Worm (Caenorhabditis elegans): Measurements from ENCODE around the gene math-14.
"Not testable (repeated sequence)": the region's sequence is repeated elsewhere in the genome, so short reads cannot be mapped to it uniquely, and the experiment has no call there.

Gene math-14

DNA sequence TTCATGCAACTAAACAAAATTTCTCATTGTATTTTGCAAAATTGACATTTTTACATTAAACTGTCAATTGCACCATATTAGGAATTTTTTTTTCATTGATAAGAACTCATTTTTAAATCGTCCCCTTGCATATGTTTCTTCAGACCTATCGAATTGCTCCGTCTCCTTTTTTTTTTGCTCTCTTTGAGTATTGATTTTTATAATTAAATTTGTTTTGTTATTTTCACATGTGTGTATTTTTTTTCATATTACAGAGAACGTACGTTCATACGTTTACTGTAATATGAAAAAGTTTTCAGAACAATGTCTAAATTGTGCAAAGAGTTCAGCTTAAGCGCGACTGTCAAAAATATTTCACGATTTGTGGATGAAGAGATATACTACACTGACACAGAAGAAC lies at the start of gene math-14:
Gene math-14 (plus strand): TSS at position 301 of the 400 bp plus-strand sequence.
- TF ChIP-seq unc-62 (GFP tag; optimal IDR thresholded peaks at IDR 0.05): no peak

DNA sequence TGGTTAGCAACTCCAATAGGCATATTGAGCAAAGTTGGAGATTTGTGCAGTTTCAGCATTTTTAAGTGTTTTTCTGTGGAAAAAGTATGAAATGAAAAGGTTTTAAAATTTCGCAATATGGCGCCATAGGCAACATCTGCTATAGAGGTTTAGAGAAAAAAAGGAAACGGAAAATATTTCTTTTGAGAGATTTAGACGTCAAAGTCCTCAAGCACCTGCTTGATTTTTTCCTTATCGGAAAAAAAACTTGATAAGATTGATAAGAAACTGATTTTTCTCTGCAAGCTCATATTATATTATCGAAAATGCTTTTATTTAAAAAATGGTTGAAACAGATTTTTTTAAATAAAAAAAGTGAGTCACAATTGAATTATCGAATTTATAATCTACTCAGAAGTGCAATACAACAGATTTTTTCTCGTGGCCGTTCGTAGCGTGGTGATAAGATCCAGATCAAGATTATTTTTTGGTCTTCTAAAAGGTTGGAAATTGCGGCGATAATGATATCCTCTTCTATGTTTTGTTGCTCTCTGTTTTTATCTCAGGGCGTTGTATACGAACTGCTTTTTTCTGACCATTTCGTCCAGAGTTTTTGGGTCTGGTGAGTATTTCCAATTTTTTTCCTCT lies 49.2 kb upstream of the math-14 start, which contains the start of gene fbxc-19:
Gene fbxc-19 (plus strand): TSS at position 536 of the 627 bp plus-strand sequence.
- no peak for TF ChIP-seq unc-62 (GFP tag; optimal IDR thresholded peaks at IDR 0.05)

DNA sequence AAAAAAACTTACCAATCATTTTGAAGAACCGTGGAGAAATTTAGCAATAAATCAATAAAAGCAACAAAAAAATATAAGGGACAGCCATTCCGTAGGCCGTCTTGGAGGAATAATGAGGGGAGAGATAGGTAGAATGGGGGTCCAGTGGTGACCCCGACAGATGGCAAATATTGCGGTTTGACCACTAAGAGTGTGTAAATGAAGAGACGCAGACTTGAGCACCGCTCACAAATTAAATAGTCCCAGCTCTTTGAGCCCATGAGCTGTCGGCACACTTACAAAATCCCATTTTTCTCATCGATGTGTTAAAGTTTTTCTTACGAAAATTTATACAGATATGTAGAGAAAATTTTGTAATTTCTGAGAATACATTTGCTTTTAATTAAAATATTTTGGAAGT lies 48.4 kb upstream of the math-14 start, which contains the start of gene fbxa-3:
Gene fbxa-3 (minus strand): TSS at position 101 of the 400 bp plus-strand sequence.
- TF ChIP-seq unc-62 (GFP tag; optimal IDR thresholded peaks at IDR 0.05): no peak

DNA sequence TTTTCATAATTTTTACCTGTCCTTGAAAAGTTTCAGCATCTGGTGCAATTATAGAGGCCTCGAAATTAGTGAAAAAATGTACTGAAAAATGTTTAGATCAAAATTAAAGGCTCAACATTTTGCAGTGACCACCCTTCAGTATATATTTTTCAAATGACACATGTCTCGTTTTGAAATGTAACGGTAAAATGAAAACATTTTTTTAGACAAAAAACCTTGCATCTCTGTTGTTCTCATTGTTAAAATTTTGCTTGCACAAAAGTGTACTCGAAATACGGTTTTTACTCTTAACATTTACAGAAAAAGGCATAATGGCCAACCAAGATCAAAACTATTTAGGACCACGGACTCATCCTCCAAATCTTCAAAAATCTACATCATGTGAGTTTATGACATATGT lies 44.9 kb upstream of the math-14 start, which contains the start of gene math-41:
Gene math-41 (plus strand): TSS at position 301 of the 400 bp plus-strand sequence.
- not testable (repeated sequence) for TF ChIP-seq unc-62 (GFP tag; optimal IDR thresholded peaks at IDR 0.05)

DNA sequence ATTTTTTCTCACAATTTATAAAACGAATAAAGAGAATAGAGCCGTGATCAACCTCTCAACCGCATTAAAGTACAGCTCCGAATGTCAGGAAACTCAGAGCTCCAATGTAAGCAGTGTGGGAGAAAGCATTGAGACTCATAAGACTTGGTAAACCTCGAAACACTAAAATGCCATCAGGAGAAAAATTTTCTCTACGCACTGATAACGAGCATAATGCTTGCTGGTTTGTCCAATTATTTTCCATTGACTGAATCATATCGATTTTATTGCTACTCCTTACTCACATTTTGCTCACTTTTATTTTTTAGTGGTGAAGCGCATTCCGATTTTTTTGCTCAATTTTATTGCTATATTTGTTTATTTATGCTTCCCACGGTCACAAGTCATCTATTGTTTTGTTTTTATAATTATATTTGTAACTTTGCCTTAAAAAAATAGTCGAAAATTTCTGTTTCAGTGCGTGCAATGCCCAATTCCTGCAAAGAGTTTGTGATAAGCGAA lies 39.0 kb upstream of the math-14 start, which contains the start of gene math-40:
Gene math-40 (plus strand): TSS at position 451 of the 501 bp plus-strand sequence.
- TF ChIP-seq unc-62 (GFP tag; optimal IDR thresholded peaks at IDR 0.05): no peak

DNA sequence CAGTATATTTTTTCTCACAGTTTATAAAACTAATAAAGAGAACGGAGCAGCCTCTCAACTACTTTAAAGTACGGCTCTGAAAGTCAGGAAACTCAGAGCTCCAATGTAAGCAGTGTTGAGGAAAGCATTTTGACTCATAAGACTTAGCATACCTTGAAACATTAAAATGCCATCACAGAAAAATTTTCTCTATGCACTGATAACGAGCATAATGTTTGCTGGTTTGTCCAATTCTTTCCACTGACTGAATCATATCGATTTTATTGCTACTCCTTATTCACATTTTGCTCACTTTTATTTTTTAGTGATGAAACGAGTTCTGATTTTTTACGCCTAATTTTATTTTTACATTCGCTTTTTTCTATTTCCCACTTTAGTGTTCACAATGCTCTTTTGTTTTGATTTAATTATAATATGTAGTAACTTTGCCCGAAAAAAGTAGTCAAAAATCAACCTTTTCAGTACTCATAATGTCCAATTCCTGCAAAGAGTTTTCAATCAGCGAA lies 37.3 kb upstream of the math-14 start, which contains the start of gene math-39:
Gene math-39 (plus strand): TSS at position 456 of the 506 bp plus-strand sequence.
- TF ChIP-seq unc-62 (GFP tag; optimal IDR thresholded peaks at IDR 0.05): no peak

DNA sequence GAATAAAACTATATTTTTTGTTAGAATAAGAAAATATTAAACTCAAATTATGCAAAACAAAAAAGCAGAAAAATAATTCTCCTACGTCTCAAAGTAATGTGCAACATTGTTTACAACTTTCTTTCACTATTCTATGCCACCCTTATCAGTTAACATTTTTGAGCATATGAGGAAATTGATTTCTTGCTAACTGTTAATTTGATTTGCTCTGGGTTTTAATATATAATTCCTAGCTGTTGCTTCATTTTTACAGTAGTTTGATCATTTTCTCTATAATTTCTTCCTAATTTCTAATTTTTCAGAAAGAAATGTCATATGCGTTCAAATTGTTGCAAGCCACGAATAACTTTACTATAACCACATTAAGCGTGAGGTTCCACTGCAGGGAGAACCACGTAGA lies 33.0 kb upstream of the math-14 start, which contains the start of gene T08E11.1:
Gene T08E11.1 (plus strand): TSS at position 301 of the 400 bp plus-strand sequence.
- TF ChIP-seq unc-62 (GFP tag; optimal IDR thresholded peaks at IDR 0.05): no peak

DNA sequence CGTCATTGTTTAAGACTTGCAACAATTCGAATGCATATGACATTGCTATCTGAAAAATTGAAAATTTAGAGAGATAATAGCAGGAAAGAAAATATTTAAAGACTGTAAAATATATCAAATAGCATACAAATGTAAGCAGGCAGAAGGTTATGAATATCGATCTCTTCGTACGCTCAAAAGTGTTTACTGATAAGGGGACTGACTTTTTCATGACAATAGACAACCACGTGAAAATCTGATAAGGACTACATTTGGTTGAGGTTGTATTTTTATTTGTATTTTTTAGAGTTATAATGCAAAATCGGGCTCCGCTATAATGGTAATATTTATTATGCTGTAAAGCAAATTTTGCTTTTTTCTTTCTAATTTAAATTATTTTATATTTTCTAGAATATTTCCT lies 26.3 kb upstream of the math-14 start, which contains the start of the genes C52E2.5 and C52E2.4:
Gene C52E2.5 (minus strand): TSS at position 43 of the 400 bp plus-strand sequence.
Gene C52E2.4 (plus strand): TSS at position 252 of the 400 bp plus-strand sequence.
- no peak for TF ChIP-seq unc-62 (GFP tag; optimal IDR thresholded peaks at IDR 0.05)

DNA sequence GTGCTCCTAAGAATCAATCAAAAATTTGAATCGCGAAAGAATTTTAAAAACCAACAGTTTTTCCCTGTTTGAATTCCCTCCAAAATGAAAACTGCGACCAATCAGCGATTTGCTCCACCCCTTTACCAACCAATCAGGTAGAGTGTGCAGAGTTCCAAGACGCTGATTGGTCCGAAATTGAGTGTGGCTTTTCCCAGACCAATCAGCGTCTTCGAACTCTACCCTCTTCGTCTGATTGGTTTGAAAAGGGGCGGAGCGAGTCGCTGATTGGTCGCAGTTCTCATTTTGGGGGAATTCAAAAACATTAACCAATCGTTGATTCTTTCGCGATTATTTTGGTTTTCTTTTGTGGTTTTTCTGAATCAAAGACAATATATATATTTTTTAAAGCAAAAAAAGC lies 24.7 kb upstream of the math-14 start:
- TF ChIP-seq unc-62 (GFP tag; optimal IDR thresholded peaks at IDR 0.05): no peak

DNA sequence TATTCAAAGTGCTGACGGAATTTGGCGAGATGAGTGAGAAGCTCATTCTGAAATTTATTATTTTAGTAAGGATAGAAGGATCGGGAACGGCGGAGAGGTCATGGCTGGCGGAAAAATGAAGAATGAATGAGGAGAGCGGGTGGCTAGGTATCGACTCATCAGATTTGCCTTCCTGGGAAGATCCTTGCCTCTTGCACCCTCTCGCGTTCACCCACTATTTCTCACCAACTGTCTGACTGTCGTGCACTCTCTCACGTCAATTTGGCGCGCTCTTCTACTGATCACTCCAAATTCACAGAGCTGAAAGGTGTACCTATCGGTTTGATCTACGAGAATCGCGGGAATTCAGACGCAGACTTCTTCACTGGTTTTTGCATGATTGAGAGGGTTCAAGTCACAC lies 21.1 kb upstream of the math-14 start, which contains the start of gene fbxb-97:
Gene fbxb-97 (minus strand): TSS at position 53 of the 400 bp plus-strand sequence.
- no peak for TF ChIP-seq unc-62 (GFP tag; optimal IDR thresholded peaks at IDR 0.05)

DNA sequence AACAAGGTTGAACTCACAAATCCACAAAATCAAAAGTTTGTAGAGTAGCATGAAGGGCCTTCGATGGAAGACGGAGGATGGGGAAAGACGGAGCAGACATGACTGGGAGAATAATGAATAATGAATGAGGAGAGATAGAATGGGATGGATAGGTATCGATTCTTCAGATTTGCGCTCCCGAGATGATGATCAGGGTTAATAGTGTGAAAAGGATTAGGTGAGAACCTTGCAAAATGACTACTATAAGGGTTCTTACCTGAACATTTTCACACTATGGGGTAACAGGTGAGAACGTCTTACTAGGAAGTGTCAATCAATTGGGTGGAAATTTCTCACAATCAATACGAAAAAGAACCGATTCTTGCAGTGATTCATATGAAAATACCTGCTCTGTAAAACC lies 18.9 kb upstream of the math-14 start, which contains the start of gene fbxb-96:
Gene fbxb-96 (minus strand): TSS at position 101 of the 400 bp plus-strand sequence.
- TF ChIP-seq unc-62 (GFP tag; optimal IDR thresholded peaks at IDR 0.05): no peak

DNA sequence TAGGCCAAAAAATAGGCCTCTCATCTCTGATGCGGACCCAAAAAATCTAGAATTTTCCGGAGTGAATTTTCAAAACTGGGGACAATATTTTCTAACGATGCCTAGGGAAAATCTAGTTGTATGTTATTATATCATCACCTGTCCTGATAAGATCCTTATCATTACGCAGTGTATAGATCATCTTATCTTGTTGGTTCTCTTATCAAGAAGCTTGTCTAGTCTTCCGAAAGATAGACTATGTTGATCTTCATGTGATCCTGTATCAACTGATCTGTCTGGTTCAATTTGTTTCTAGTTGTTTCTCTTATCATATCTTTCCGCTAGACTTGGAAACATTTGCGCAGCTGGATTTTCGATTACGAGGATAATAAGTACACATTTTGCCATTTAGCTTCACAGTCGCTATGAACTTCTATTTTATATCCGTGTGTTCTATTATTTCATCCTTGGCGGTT lies 18.4 kb upstream of the math-14 start, which contains the start of gene C52E2.3:
Gene C52E2.3 (plus strand): TSS at position 405 of the 455 bp plus-strand sequence.
- TF ChIP-seq unc-62 (GFP tag; optimal IDR thresholded peaks at IDR 0.05): no peak

DNA sequence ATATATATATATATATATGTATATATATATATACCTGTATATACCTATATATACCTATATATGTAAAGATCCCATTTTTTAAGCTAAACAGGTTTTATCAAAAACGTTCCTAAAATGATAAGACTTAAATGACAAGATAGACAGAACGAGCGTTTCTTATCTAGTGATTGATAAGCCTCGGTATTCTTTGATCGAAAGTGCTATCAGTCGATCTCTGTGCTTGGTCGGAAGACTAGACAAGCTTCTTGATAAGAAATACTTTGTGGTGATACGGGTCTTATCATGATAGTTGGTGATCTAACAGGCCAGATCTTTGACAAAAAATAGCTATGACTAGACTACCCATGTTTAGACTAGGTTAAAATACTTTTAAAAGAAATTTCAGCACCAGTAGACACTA lies 17.5 kb upstream of the math-14 start:
- no peak for TF ChIP-seq unc-62 (GFP tag; optimal IDR thresholded peaks at IDR 0.05)

DNA sequence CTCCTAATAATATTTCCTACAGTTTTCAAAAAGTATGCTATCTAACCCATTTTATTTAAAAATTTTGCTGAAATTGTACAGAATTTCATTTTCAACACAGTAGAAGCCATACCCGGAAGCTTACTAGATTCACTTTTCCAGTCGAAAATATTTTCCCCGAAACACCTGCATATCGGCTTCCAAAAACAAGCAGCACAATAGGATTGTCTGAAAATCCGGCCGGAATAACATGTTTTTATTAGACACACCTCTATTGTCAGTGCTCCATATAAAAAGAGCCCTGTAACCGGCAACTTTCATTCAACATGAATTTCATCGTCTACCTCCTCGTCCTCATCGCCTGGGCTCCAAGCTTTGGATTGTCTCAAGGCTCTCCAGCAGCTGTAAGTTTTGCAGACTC lies 16.7 kb upstream of the math-14 start, which contains the start of gene C52E2.2:
Gene C52E2.2 (plus strand): TSS at position 301 of the 400 bp plus-strand sequence.
- no peak for TF ChIP-seq unc-62 (GFP tag; optimal IDR thresholded peaks at IDR 0.05)

DNA sequence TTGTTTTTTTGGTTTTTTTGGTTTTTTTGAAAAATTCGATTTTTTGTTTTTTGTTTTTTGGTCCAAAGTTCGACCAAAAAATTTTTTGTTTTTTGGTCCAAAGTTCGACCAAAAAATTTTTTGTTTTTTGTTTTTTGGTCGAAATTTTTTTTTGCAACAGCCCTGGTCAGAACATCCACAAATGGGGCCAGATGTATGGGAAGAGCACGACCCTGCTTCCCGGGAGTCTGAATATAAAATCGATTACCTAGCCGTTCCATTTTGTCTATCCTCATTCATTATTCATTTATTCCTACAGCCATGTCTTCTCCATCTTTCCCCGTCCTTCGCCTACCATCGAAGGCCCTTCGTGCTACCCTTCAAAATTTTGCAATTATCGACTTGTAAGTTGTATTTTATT lies 15.1 kb upstream of the math-14 start, which contains the start of gene fbxb-95:
Gene fbxb-95 (plus strand): TSS at position 301 of the 400 bp plus-strand sequence.
- not testable (repeated sequence) for TF ChIP-seq unc-62 (GFP tag; optimal IDR thresholded peaks at IDR 0.05)

DNA sequence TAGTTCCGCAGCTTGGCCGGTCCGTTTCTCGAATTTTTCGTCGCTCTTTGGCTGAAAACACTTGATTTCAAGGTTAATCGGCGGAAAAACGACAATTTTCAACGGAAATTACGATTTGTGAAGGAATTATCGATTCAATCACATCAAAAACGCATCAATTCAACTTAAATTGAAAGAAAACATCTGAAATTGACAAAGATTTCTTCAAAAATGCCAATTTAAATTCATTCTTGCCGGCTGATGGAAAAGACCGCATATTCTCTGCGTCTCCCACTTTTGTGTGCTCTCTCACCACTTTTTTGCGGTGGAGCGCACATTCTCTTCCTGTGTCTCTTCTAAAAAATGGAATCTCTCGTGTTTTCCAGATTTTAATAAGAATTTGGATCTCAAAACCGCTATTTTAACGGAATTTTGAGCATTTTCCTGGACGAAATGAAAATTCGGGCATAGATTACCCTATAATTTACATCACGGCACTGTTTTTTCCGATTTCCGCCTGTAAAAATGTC lies 7.9 kb upstream of the math-14 start, which contains the start of gene C16C4.18:
Gene C16C4.18 (minus strand): TSS at position 51 of the 509 bp plus-strand sequence.
- TF ChIP-seq unc-62 (GFP tag; optimal IDR thresholded peaks at IDR 0.05): not testable (repeated sequence)
